Fruit fly (Drosophila melanogaster) Kc167 (cell line): ENCODE data around the gene CG17029.

Experiments
- Myc ChIP-seq: fragments of >200 bp; optimal IDR thresholded peaks from 2 replicates; lab custom pipeline; 2017; ENCODE audit warnings: missing external identifiers
- Sin3A ChIP-seq: fragments of >200 bp; optimal IDR thresholded peaks from 2 replicates; lab custom pipeline; 2018; ENCODE audit warnings: missing external identifiers
- h ChIP-seq: fragments of >200 bp; optimal IDR thresholded peaks from 3 replicates; lab custom pipeline; 2018; ENCODE audit warnings: missing external identifiers
- insv ChIP-seq: fragments of >200 bp; optimal IDR thresholded peaks from 3 replicates; lab custom pipeline; 2018; ENCODE audit warnings: missing external identifiers
- psq ChIP-seq: fragments of >200 bp; optimal IDR thresholded peaks from 2 replicates; lab custom pipeline; 2017; ENCODE audit warnings: missing external identifiers
- ttk ChIP-seq: sonication (Bioruptor generic); optimal IDR thresholded peaks from 2 replicates; lab custom pipeline; 2017; ENCODE audit warnings: missing external identifiers

Gene CG17029

DNA sequence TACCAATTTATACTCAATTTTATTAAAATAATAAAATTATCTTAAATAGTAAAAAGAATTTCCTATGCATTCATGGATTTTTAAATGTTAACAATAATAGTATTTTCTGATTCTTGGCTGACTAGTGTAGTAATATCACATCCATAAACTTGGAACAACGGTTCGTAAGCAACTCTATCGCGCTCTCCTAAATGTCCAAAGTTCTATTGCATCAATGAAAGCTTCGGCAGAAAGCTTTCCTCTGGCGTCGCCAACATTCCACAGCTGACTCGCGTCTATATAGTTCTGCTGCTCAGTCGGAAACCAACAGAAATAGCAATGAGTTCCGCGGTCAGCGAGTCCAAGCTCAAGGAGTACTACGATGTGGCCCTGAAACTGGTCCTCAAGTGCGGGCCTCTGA is at the start of gene CG17029:
CG17029 (plus strand) TSS at position 113 of the 400 bp plus-strand sequence.
- TF ChIP-seq h (lab: Kevin White, UChicago) (no peak), ttk (lab: Kevin White, UChicago) (no peak), Myc (lab: Kevin White, UChicago) (no peak), insv (no peak), Sin3A (lab: Kevin White, UChicago) (no peak), psq (lab: Kevin White, UChicago) (no peak)

- TF ChIP-seq Myc (lab: Kevin White, UChicago) (no peak), Sin3A (lab: Kevin White, UChicago) (no peak)
Observed at dm6 chr3L:15940823-15941222, 35.8 kb upstream of the CG17029 start.

dm6 chr3L:15952287-15952686 is 24.4 kb upstream of the CG17029 start:
- TF ChIP-seq ttk (lab: Kevin White, UChicago) (no peak), insv (no peak), Myc (lab: Kevin White, UChicago) (no peak), Sin3A (lab: Kevin White, UChicago) (no peak), h (lab: Kevin White, UChicago) (no peak), psq (lab: Kevin White, UChicago) (no peak)

DNA sequence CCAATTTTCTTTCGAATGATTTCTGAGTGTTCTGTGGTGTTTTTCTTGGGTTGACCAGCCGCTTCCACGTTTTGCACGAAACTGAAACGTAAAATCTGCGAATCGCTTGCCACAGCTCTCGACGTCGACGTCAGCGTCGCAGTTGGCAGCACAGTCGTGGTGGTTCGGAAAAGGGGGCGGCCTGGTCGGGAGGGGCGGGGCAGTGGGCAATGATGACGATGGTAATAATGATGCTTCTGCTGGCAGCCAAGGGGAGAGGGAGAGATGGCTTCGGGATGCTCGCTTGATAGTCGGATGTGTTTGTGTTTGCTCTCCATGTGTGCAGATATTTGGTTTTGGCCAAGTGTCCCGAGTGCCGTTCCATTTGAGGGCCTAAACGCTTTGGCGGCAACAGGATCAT is 23.8 kb upstream of the CG17029 start:
- no peak for TF ChIP-seq psq (lab: Kevin White, UChicago)
- no peak for TF ChIP-seq h (lab: Kevin White, UChicago)
- TF ChIP-seq Myc (lab: Kevin White, UChicago): no peak
- no peak for TF ChIP-seq insv
- TF ChIP-seq ttk (lab: Kevin White, UChicago): no peak
- TF ChIP-seq Sin3A (lab: Kevin White, UChicago): no peak

DNA sequence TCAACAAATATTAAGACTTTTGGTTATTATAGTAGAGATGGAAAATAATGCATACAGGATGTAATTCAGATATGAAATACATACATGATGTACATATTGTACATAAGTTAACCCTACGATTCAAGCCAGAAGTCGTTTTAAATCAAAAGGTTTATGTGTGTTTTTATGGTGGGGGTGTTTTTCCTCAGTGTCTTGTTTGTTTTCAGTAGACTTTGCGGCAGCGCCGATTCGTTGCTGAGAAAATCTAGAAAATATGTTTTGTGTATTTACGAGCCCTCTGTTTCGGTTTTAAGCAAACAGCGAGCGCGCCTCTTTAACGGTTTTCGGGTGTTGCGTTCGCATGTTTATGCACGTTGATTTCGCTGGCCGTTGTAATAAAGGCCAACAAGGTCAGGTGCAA is 22.8 kb upstream of the CG17029 start:
- TF ChIP-seq insv: no peak
- no peak for TF ChIP-seq h (lab: Kevin White, UChicago)
- no peak for TF ChIP-seq Myc (lab: Kevin White, UChicago)
- no peak for TF ChIP-seq psq (lab: Kevin White, UChicago)
- no peak for TF ChIP-seq ttk (lab: Kevin White, UChicago)

DNA sequence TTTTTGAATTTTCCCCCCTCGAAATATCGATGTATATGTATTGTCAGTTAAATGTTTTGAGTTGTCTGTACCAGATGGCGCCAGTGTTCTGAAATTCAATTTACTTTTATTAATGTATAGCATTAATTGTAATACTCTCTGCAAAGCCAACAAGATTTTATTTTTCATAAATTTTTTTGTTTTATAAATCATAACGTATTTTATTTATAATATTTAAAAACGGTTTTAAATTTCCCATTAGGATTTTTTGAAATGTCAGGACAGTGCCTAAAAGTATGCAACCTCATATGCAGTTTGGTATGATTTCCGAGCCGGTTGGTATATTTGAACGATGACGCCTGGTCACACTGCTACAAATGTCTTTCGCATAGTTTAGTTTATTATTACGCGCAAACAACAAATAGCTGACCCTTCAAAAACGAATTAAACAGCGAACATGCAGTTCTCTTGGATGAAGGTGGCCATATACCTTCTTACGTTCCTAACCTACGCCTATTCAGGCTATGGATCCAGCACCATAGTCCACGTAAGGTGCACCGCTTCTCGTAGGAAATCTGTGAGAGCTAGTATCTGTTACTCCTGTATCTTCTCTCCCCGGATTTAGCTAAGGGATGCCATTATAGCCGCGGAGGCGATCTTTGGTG is 21.8 kb upstream of the CG17029 start, which contains the start of the genes Pka-C3 and GXIVsPLA2:
Pka-C3 (minus strand) TSS at position 14 of the 644 bp plus-strand sequence.
GXIVsPLA2 (plus strand) TSS at position 313 of the 644 bp plus-strand sequence.
- TF ChIP-seq h (lab: Kevin White, UChicago): no peak
- no peak for TF ChIP-seq Myc (lab: Kevin White, UChicago)
- TF ChIP-seq psq (lab: Kevin White, UChicago): no peak
- TF ChIP-seq insv: no peak
- no peak for TF ChIP-seq Sin3A (lab: Kevin White, UChicago)
- TF ChIP-seq ttk (lab: Kevin White, UChicago): no peak

DNA sequence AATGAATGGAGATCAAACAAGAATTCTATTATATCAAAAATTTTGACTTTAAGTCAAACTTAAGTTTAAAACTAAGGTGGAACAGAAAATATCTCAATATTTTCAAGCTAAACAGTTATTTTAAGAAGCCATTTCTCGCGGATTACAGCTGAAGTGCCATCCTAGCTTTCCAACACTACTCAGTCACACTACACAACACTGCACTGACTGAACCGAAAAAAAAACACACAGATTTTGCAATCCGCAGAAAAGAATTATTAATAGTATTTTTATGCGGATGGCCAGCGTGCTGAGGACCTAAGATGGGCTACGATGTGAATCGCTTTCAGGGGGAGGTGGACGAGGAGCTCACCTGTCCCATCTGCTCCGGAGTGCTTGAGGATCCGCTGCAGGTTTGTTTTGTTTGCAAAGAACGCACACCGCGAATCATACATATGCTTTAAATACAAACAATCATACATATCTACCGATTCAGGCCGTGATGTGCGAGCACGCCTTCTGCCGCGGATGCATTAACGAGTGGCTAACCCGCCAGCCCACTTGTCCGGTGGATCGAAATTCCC is 20.1 kb upstream of the CG17029 start, which contains the start of gene elgi:
elgi (plus strand) TSS at position 103 of the 563 bp plus-strand sequence.
- TF ChIP-seq Myc (lab: Kevin White, UChicago) (no peak), ttk (lab: Kevin White, UChicago) (no peak), h (lab: Kevin White, UChicago) (no peak), psq (lab: Kevin White, UChicago) (no peak), Sin3A (lab: Kevin White, UChicago) (no peak), insv (no peak)

DNA sequence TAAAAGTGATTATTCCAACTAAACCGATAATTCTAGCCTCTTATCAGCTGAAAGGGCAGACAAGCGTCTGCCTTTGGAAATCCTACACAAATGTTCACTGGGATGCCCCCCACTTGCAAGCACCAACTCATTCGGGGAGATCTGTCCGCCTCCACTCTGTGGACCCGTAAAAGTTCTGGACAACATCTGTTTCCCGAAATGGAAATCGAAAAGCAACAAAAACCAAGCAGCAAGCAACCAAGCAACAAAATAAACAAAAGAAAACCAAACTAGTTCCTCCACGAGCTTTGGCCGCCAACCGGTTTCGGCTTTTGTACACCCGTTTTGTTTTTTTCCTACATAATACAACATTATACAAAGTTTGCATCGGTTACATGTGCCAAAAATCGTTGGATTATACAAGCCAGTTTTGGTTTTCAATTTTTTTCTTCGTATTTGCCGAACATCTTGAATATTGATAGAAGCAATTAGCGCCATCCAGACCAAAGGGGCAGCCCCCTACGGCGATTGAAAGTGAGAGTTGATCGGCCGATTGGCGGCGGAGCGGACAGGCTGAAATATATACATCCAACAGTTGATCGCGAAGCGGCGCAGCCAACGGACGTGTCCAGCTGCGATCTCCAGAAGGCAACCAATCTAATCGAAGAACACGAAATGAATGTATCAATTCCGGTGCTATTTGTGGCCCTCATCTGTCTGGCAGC is 17.9 kb upstream of the CG17029 start, which contains the start of gene CG17032:
CG17032 (plus strand) TSS at position 232 of the 704 bp plus-strand sequence.
- no peak for TF ChIP-seq insv
- TF ChIP-seq ttk (lab: Kevin White, UChicago): no peak
- TF ChIP-seq h (lab: Kevin White, UChicago): no peak
- no peak for TF ChIP-seq psq (lab: Kevin White, UChicago)
- TF ChIP-seq Myc (lab: Kevin White, UChicago): no peak
- TF ChIP-seq Sin3A (lab: Kevin White, UChicago): no peak

DNA sequence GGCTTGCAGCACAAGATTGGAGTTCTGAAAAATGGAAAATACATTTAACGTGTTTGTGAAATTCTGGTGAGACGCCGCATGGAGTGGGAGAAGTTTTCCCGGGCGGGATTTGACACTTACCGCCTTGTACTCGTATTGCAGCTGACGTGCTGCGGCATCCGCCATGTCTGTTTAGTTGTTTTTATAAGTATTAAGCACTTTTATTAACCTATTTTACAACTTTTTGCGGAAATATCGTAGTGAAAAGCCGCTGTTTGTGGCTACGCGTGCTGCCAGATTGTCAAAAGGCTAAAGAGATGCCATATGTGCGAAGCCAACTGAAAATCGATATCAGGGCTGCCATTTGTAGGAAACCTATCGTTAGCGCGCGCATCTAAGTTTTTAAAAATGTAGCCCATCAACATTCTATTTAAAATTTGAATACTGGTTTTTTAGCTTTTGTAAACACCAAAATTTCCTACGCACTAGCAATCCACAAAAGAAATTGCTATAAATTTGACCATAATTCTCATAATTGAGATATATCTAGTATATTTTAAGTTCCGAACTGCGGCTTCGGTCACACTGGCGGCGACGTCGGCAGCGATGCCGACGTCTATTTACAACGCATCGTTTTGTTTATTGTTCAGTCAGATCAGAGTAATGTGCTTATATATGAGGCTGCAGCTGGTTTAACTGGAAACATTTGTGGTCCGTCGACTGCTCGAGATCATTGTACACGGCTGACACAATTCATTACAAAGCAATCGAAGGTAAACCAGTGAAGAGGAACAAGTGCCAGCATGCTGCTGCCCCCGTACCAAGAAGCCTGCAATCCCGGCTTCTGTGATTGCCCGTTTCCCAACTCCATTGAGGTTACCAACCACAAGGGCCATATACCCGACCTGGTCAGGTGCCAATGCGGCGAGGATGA is 8.8 kb upstream of the CG17029 start, which contains the start of the genes Brr2 and CG10516:
Brr2 (minus strand) TSS at position 285 of the 913 bp plus-strand sequence.
CG10516 (plus strand) TSS at position 617 of the 913 bp plus-strand sequence.
- TF ChIP-seq Sin3A (lab: Kevin White, UChicago) (no peak), psq (lab: Kevin White, UChicago) (no peak), insv (no peak), Myc (lab: Kevin White, UChicago) (no peak), h (lab: Kevin White, UChicago) (no peak), ttk (lab: Kevin White, UChicago) (no peak)

dm6 chr3L:15968686-15969085 is 8.0 kb upstream of the CG17029 start:
- no peak for TF ChIP-seq insv
- no peak for TF ChIP-seq h (lab: Kevin White, UChicago)
- no peak for TF ChIP-seq Sin3A (lab: Kevin White, UChicago)

dm6 chr3L:15974166-15974565 is 2.5 kb upstream of the CG17029 start:
- TF ChIP-seq Sin3A (lab: Kevin White, UChicago) (no peak), psq (lab: Kevin White, UChicago) (no peak), ttk (lab: Kevin White, UChicago) (no peak), insv (no peak), h (lab: Kevin White, UChicago) (no peak), Myc (lab: Kevin White, UChicago) (no peak)
